Fruit fly (Drosophila melanogaster) whole organism, embryonic: ENCODE measurements around the gene orion.
A peak's percentile ranks its signal among the peaks of the same experiment; 100 is the strongest.

Experiments used
- Aef1 ChIP-seq: fragments of 200-800 bp; sonication (Bioruptor generic); IDR thresholded peaks from 3 replicates; pipeline ENCODE4 v1.3.6; 2022; ENCODE audit warnings: missing biosample characterization, missing genetic modification characterization
- CG10654 ChIP-seq: fragments of 200-800 bp; sonication (Bioruptor generic); optimal IDR thresholded peaks from 2 replicates; lab custom pipeline; 2016; ENCODE audit warnings: missing biosample characterization, missing genetic modification characterization
- CG11696 ChIP-seq: fragments of 200-800 bp; sonication (Bioruptor generic); IDR thresholded peaks from 2 replicates; pipeline ENCODE4 v1.3.6; 2022; ENCODE audit warnings: missing biosample characterization, missing genetic modification characterization
- CG12299 ChIP-seq: fragments of 200-800 bp; sonication (Bioruptor generic); optimal IDR thresholded peaks from 2 replicates; lab custom pipeline; 2018; ENCODE audit warnings: missing biosample characterization, mild to moderate bottlenecking, missing genetic modification characterization
- CG14441 ChIP-seq: fragments of 200-800 bp; sonication (Bioruptor generic); IDR thresholded peaks from 2 replicates; pipeline ENCODE4 v1.3.6; 2022; ENCODE audit warnings: missing biosample characterization, missing genetic modification characterization
- CG15696 ChIP-seq: fragments of 200-800 bp; sonication (Bioruptor generic); optimal IDR thresholded peaks from 2 replicates; lab custom pipeline; 2019; ENCODE audit warnings: missing biosample characterization, mild to moderate bottlenecking, missing genetic modification characterization, moderate library complexity
- CG17328 ChIP-seq: fragments of 200-800 bp; sonication (Bioruptor generic); IDR thresholded peaks from 2 replicates; pipeline ENCODE4 v1.3.6; 2022; ENCODE audit warnings: missing biosample characterization, missing genetic modification characterization
- CG17568 ChIP-seq: fragments of 200-800 bp; sonication (Bioruptor generic); optimal IDR thresholded peaks from 2 replicates; lab custom pipeline; 2018; ENCODE audit warnings: missing biosample characterization, mild to moderate bottlenecking, missing genetic modification characterization, moderate library complexity
- CG17802 ChIP-seq: fragments of 200-800 bp; sonication (Bioruptor generic); optimal IDR thresholded peaks from 2 replicates; lab custom pipeline; 2018; ENCODE audit warnings: missing biosample characterization, mild to moderate bottlenecking, missing genetic modification characterization, moderate library complexity
- CG2678 ChIP-seq: fragments of 200-800 bp; sonication (Bioruptor generic); optimal IDR thresholded peaks from 3 replicates; lab custom pipeline; 2019; ENCODE audit warnings: missing biosample characterization, mild to moderate bottlenecking, missing genetic modification characterization, moderate library complexity
- CG2712 ChIP-seq: fragments of 200-800 bp; optimal IDR thresholded peaks from 3 replicates; lab custom pipeline; 2019; ENCODE audit warnings: missing biosample characterization, mild to moderate bottlenecking, missing genetic modification characterization, moderate library complexity
- CG32532 ChIP-seq: fragments of 200-800 bp; sonication (Bioruptor generic); IDR thresholded peaks from 2 replicates; pipeline ENCODE4 v1.3.6; 2022; ENCODE audit warnings: missing biosample characterization, missing genetic modification characterization
- CG6654 ChIP-seq: fragments of 200-800 bp; sonication (Bioruptor generic); optimal IDR thresholded peaks from 2 replicates; lab custom pipeline; 2017; ENCODE audit warnings: missing biosample characterization, mild to moderate bottlenecking, missing genetic modification characterization
- CG6683 ChIP-seq: fragments of 200-800 bp; sonication (Bioruptor generic); optimal IDR thresholded peaks from 2 replicates; lab custom pipeline; 2017; ENCODE audit warnings: missing biosample characterization, mild to moderate bottlenecking, missing genetic modification characterization, missing genetic modification reagents
- CG6791 ChIP-seq: fragments of 200-800 bp; sonication (Bioruptor generic); IDR thresholded peaks from 3 replicates; pipeline ENCODE4 v1.3.6; 2022; ENCODE audit warnings: missing biosample characterization, missing genetic modification characterization; ENCODE audit not compliant: partially characterized antibody
- CG7839 ChIP-seq: fragments of 200-800 bp; sonication (Bioruptor generic); optimal IDR thresholded peaks from 3 replicates; lab custom pipeline; 2018; ENCODE audit warnings: missing biosample characterization, mild to moderate bottlenecking, missing genetic modification characterization, moderate library complexity
- CG8281 ChIP-seq: fragments of 200-800 bp; sonication (Bioruptor generic); optimal IDR thresholded peaks from 2 replicates; lab custom pipeline; 2018; ENCODE audit warnings: missing biosample characterization, mild to moderate bottlenecking, missing genetic modification characterization, moderate library complexity
- CG9215 ChIP-seq: fragments of 200-800 bp; sonication (Bioruptor generic); IDR thresholded peaks from 2 replicates; pipeline ENCODE4 v1.3.6; 2022; ENCODE audit warnings: missing biosample characterization, missing genetic modification characterization
- CG9876 ChIP-seq: fragments of 200-800 bp; sonication (Bioruptor generic); optimal IDR thresholded peaks from 2 replicates; lab custom pipeline; 2016; ENCODE audit warnings: missing biosample characterization, missing genetic modification characterization
- D19B ChIP-seq: fragments of 200-800 bp; sonication (Bioruptor generic); optimal IDR thresholded peaks from 2 replicates; lab custom pipeline; 2017; ENCODE audit warnings: missing biosample characterization, mild to moderate bottlenecking, missing genetic modification characterization
- Gug ChIP-seq: fragments of 200-800 bp; sonication (Bioruptor generic); IDR thresholded peaks from 4 replicates; pipeline ENCODE4 v1.3.6; 2022; ENCODE audit warnings: missing biosample characterization, missing genetic modification characterization
- HHEX ChIP-seq: fragments of 200-800 bp; sonication (Bioruptor generic); optimal IDR thresholded peaks from 3 replicates; lab custom pipeline; 2017; ENCODE audit warnings: missing biosample characterization, mild to moderate bottlenecking, missing genetic modification characterization, missing genetic modification reagents
- Hr3 ChIP-seq: fragments of 200-800 bp; sonication (Bioruptor generic); optimal IDR thresholded peaks from 3 replicates; lab custom pipeline; 2016; ENCODE audit warnings: missing biosample characterization, missing genetic modification characterization
- Hr51 ChIP-seq, 2 experiments: fragments of 200-800 bp; sonication (Bioruptor generic); optimal IDR thresholded peaks; 2 replicates in 1 of 2; 3 replicates in 1 of 2; lab custom pipeline; 2016 to 2018; ENCODE audit warnings: missing biosample characterization in 2 of 2, missing genetic modification characterization in 2 of 2, mild to moderate bottlenecking in 1 of 2, moderate library complexity in 1 of 2
- Kr ChIP-seq: fragments of 200-800 bp; sonication (Bioruptor generic); optimal IDR thresholded peaks from 2 replicates; lab custom pipeline; 2017; ENCODE audit warnings: missing biosample characterization, mild to moderate bottlenecking, missing genetic modification characterization
- Nf-YC ChIP-seq: fragments of 200-800 bp; optimal IDR thresholded peaks from 3 replicates; lab custom pipeline; 2019; ENCODE audit warnings: missing biosample characterization, mild to moderate bottlenecking, missing genetic modification characterization, moderate library complexity
- Rx ChIP-seq: fragments of 200-800 bp; sonication (Bioruptor generic); IDR thresholded peaks from 2 replicates; pipeline ENCODE4 v1.3.6; 2022; ENCODE audit warnings: missing biosample characterization, missing genetic modification characterization
- Sox102F ChIP-seq: fragments of 200-800 bp; sonication (Bioruptor generic); optimal IDR thresholded peaks from 2 replicates; lab custom pipeline; 2018; ENCODE audit warnings: missing biosample characterization, mild to moderate bottlenecking, missing genetic modification characterization, moderate library complexity
- al ChIP-seq: fragments of 200-800 bp; sonication (Bioruptor generic); IDR thresholded peaks from 2 replicates; pipeline ENCODE4 v1.3.6; 2022; ENCODE audit warnings: missing biosample characterization, missing genetic modification characterization
- amos ChIP-seq: fragments of 200-800 bp; sonication (Bioruptor generic); IDR thresholded peaks from 2 replicates; pipeline ENCODE4 v1.3.6; 2022; ENCODE audit warnings: missing biosample characterization, missing genetic modification characterization; ENCODE audit not compliant: partially characterized antibody
- ase ChIP-seq: fragments of 200-800 bp; sonication (Bioruptor generic); IDR thresholded peaks from 3 replicates; pipeline ENCODE4 v1.3.6; 2022; ENCODE audit warnings: missing biosample characterization, missing genetic modification characterization
- az2 ChIP-seq: fragments of 200-800 bp; sonication (Bioruptor generic); optimal IDR thresholded peaks from 3 replicates; lab custom pipeline; 2016; ENCODE audit warnings: missing biosample characterization, missing genetic modification characterization
- chif ChIP-seq, 2 experiments: fragments of 200-800 bp; sonication (Bioruptor generic); optimal IDR thresholded peaks; 3 replicates each; lab custom pipeline; 2016; ENCODE audit warnings: missing biosample characterization in 2 of 2, missing genetic modification characterization in 2 of 2
- chn ChIP-seq: fragments of 200-800 bp; sonication (Bioruptor generic); optimal IDR thresholded peaks from 2 replicates; lab custom pipeline; 2016; ENCODE audit warnings: missing biosample characterization, missing genetic modification characterization
- cwo ChIP-seq: fragments of 200-800 bp; sonication (Bioruptor generic); optimal IDR thresholded peaks from 3 replicates; lab custom pipeline; 2017; ENCODE audit warnings: missing biosample characterization, missing genetic modification characterization, mild to moderate bottlenecking, moderate library complexity, missing genetic modification reagents
- dimm ChIP-seq: fragments of 200-800 bp; sonication (Bioruptor generic); IDR thresholded peaks from 2 replicates; pipeline ENCODE4 v1.3.6; 2022; ENCODE audit warnings: missing biosample characterization, missing genetic modification characterization
- fd64A ChIP-seq: fragments of 200-800 bp; sonication (Bioruptor generic); optimal IDR thresholded peaks from 3 replicates; lab custom pipeline; 2018; ENCODE audit warnings: missing biosample characterization, mild to moderate bottlenecking, missing genetic modification characterization
- hth ChIP-seq: fragments of >200 bp; optimal IDR thresholded peaks from 2 replicates; lab custom pipeline; 2017; ENCODE audit warnings: inconsistent platforms
- ind ChIP-seq: fragments of 200-800 bp; sonication (Bioruptor generic); optimal IDR thresholded peaks from 3 replicates; lab custom pipeline; 2016; ENCODE audit warnings: missing biosample characterization, missing genetic modification characterization
- peb ChIP-seq: fragments of 200-800 bp; sonication (Bioruptor generic); IDR thresholded peaks from 2 replicates; pipeline ENCODE4 v1.3.6; 2022; ENCODE audit warnings: missing biosample characterization, missing genetic modification characterization
- repo ChIP-seq: fragments of 200-800 bp; sonication (Bioruptor generic); optimal IDR thresholded peaks from 2 replicates; lab custom pipeline; 2016; ENCODE audit warnings: missing biosample characterization, missing genetic modification characterization
- ro ChIP-seq: fragments of 200-800 bp; sonication (Bioruptor generic); IDR thresholded peaks from 2 replicates; pipeline ENCODE4 v1.3.6; 2022; ENCODE audit warnings: missing biosample characterization, missing genetic modification characterization
- sc ChIP-seq, 3 experiments: fragments of >200 bp in 2 of 3; fragments of 200-800 bp in 1 of 3; sonication (Bioruptor generic) in 1 of 3; optimal IDR thresholded peaks; 2 replicates in 2 of 3; 3 replicates in 1 of 3; lab custom pipeline; 2017; ENCODE audit warnings: mild to moderate bottlenecking in 1 of 3, missing biosample characterization in 1 of 3, missing genetic modification characterization in 1 of 3, missing genetic modification reagents in 1 of 3
- slou ChIP-seq: fragments of 200-800 bp; sonication (Bioruptor generic); optimal IDR thresholded peaks from 3 replicates; lab custom pipeline; 2016; ENCODE audit warnings: missing biosample characterization, missing genetic modification characterization
- sob ChIP-seq: fragments of 200-800 bp; sonication (Bioruptor generic); IDR thresholded peaks from 2 replicates; pipeline ENCODE4 v1.3.6; 2022; ENCODE audit warnings: missing biosample characterization, missing genetic modification characterization
- sr ChIP-seq: fragments of 200-800 bp; sonication (Bioruptor generic); IDR thresholded peaks from 3 replicates; pipeline ENCODE4 v1.3.6; 2022; ENCODE audit warnings: missing biosample characterization, missing genetic modification characterization
- trem ChIP-seq: fragments of 200-800 bp; optimal IDR thresholded peaks from 3 replicates; lab custom pipeline; 2019; ENCODE audit warnings: missing biosample characterization, mild to moderate bottlenecking, missing genetic modification characterization, moderate library complexity
- unpg ChIP-seq: fragments of 200-800 bp; sonication (Bioruptor generic); optimal IDR thresholded peaks from 3 replicates; lab custom pipeline; 2018; ENCODE audit warnings: missing biosample characterization, mild to moderate bottlenecking, missing genetic modification characterization, moderate library complexity

The orion gene

dm6 chrX:7901153-7902038 lies 45.3 kb downstream of the orion start, which contains the start of the genes RpS6 and bys (continued):
- TF ChIP-seq CG2712 (tag; lab: Kevin White, UChicago), result peak; percentile 39
- peak in 1 of 2 experiments; percentile 8 for TF ChIP-seq chif (GFP tag; optimal IDR thresholded peaks at IDR 0.05; lab: Kevin White, UChicago)
- peak; percentile 69 for TF ChIP-seq Gug
- TF ChIP-seq CG7839 (tag; lab: Kevin White, UChicago), result peak; percentile 49
- no peak for TF ChIP-seq hth
- no peak for TF ChIP-seq Sox102F (GFP tag; lab: Kevin White, UChicago)
- TF ChIP-seq Hr3 (GFP tag; lab: Kevin White, UChicago), result peak; percentile 36
- TF ChIP-seq CG6654 (GFP tag; lab: Kevin White, UChicago), result no peak
- peak; percentile 92 for TF ChIP-seq amos (GFP tag; lab: Robert Waterston, UW)
- TF ChIP-seq CG10654 (GFP tag; lab: Kevin White, UChicago), result peak; percentile 10
- no peak for TF ChIP-seq CG12299
- peak; percentile 60 for TF ChIP-seq cwo (GFP tag; lab: Kevin White, UChicago)
- no peak for TF ChIP-seq sc (optimal IDR thresholded peaks at IDR 0.05; lab: Kevin White, UChicago)
- no peak for TF ChIP-seq sc (GFP tag; optimal IDR thresholded peaks at IDR 0.05; lab: Kevin White, UChicago)
- TF ChIP-seq CG9876 (GFP tag; lab: Kevin White, UChicago), result peak; percentile 6
- TF ChIP-seq CG17568 (GFP tag; lab: Kevin White, UChicago), result no peak
- no peak for TF ChIP-seq repo
- TF ChIP-seq ind (GFP tag; lab: Kevin White, UChicago), result peak; percentile 38
- no peak; the same call in 1 of the 2 replicates for TF ChIP-seq CG9215 (GFP tag; lab: Robert Waterston, UW)
- peak; percentile 57 for TF ChIP-seq HHEX
- no peak for TF ChIP-seq D19B (GFP tag; lab: Kevin White, UChicago)
- peak; percentile 51 for TF ChIP-seq unpg (GFP tag; lab: Kevin White, UChicago)
- peak; percentile 73 for TF ChIP-seq CG32532 (GFP tag; lab: Robert Waterston, UW)
- TF ChIP-seq trem (tag; lab: Kevin White, UChicago), result no peak
- TF ChIP-seq CG15696 (tag; lab: Kevin White, UChicago), result peak; percentile 3
- peak; percentile 34 for TF ChIP-seq CG17802 (tag; lab: Kevin White, UChicago)
- TF ChIP-seq ro, result no peak; the same call in 1 of the 2 replicates
- peak; percentile 83 for TF ChIP-seq CG6791
- peak; percentile 35 for TF ChIP-seq CG2678 (tag; lab: Kevin White, UChicago)
- TF ChIP-seq chn (GFP tag; lab: Kevin White, UChicago), result peak; percentile 37
- TF ChIP-seq ase (GFP tag; lab: Robert Waterston, UW), result peak; percentile 61; the same call in 1 of the 3 replicates
- no peak for TF ChIP-seq dimm (GFP tag; lab: Robert Waterston, UW)
- TF ChIP-seq Hr51 (GFP tag; optimal IDR thresholded peaks at IDR 0.05; lab: Kevin White, UChicago), result no peak
- peak; percentile 46; the same call in 1 of the 2 replicates for TF ChIP-seq CG17328 (GFP tag; lab: Robert Waterston, UW)
- peak; percentile 29 for TF ChIP-seq az2 (GFP tag; lab: Kevin White, UChicago)
- TF ChIP-seq al, result peak; percentile 38
- TF ChIP-seq CG8281 (tag; lab: Kevin White, UChicago), result peak; percentile 6
- peak; percentile 58 for TF ChIP-seq CG14441
- peak; percentile 41 for TF ChIP-seq slou (GFP tag; lab: Kevin White, UChicago)
- TF ChIP-seq fd64A (GFP tag; lab: Kevin White, UChicago), result peak; percentile 19
- TF ChIP-seq CG6683 (GFP tag; lab: Kevin White, UChicago), result no peak
- TF ChIP-seq CG11696 (GFP tag; lab: Robert Waterston, UW), result no peak
- TF ChIP-seq Nf-YC, result peak; percentile 31
- TF ChIP-seq peb (GFP tag; lab: Robert Waterston, UW), result no peak
- TF ChIP-seq sob, result peak; percentile 73
- TF ChIP-seq Rx (GFP tag; lab: Robert Waterston, UW), result peak; percentile 17; the same call in 1 of the 2 replicates
- 0 out of 3 replicates have a peak, but pooled peaks have one; percentile 15 for TF ChIP-seq Aef1 (GFP tag; lab: Robert Waterston, UW)
- TF ChIP-seq Kr (GFP tag; lab: Kevin White, UChicago), result no peak
- TF ChIP-seq sr (GFP tag; lab: Robert Waterston, UW), result 0 out of 3 replicates have a peak, but pooled peaks have one; percentile 37
